Worm (Caenorhabditis elegans) whole organism, young adult: ENCODE results near the gene srxa-14.

Experiments used
- efl-1 ChIP-seq: fragments of 150-350 bp; optimal IDR thresholded peaks from 2 replicates; lab custom pipeline; 2014; ENCODE audit warnings: missing biosample characterization, missing genetic modification reagents, missing genetic modification characterization
- rcor-1 ChIP-seq: fragments of 200-800 bp; sonication (Bioruptor generic); IDR thresholded peaks from 2 replicates; pipeline ENCODE4 v1.3.6; 2022; ENCODE audit warnings: missing genetic modification reagents, missing genetic modification characterization, missing compliant biosample characterization

ce11 chrV:20681824-20682223 is 42.4 kb downstream of the srxa-14 start:
- no peak for TF ChIP-seq rcor-1 (GFP tag; lab: Robert Waterston, UW)
- TF ChIP-seq efl-1 (GFP tag; lab: Kevin White, UChicago) = no peak
